Fruit fly (Drosophila melanogaster) whole organism, embryonic: ENCODE data around the gene CG13386.
A peak's percentile ranks its signal among the peaks of the same experiment; 100 is the strongest.

ENCODE experiments used
- Abd-B ChIP-seq: fragments of 200-800 bp; sonication (Bioruptor generic); optimal IDR thresholded peaks from 2 replicates; lab custom pipeline; 2018; ENCODE audit warnings: missing biosample characterization, mild to moderate bottlenecking, missing genetic modification characterization, moderate library complexity
- Blimp-1 ChIP-seq: fragments of 200-800 bp; sonication (Bioruptor generic); optimal IDR thresholded peaks from 3 replicates; lab custom pipeline; 2018; ENCODE audit warnings: missing biosample characterization, missing genetic modification characterization, mild to moderate bottlenecking, moderate library complexity, missing genetic modification reagents
- Bteb2 ChIP-seq: fragments of 200-800 bp; sonication (Bioruptor generic); optimal IDR thresholded peaks from 2 replicates; lab custom pipeline; 2016; ENCODE audit warnings: missing biosample characterization, missing genetic modification characterization
- CG10209 ChIP-seq: fragments of 200-800 bp; sonication (Bioruptor generic); optimal IDR thresholded peaks from 3 replicates; lab custom pipeline; 2017; ENCODE audit warnings: missing biosample characterization, mild to moderate bottlenecking, missing genetic modification characterization, missing genetic modification reagents
- CG11085 ChIP-seq: fragments of 200-800 bp; sonication (Bioruptor generic); IDR thresholded peaks from 2 replicates; pipeline ENCODE4 v1.3.6; 2022; ENCODE audit warnings: missing biosample characterization, missing genetic modification characterization
- CG11456 ChIP-seq: fragments of 200-800 bp; sonication (Bioruptor generic); IDR thresholded peaks from 3 replicates; pipeline ENCODE4 v1.3.6; 2022; ENCODE audit warnings: missing biosample characterization, missing genetic modification characterization
- CG12219 ChIP-seq: fragments of 200-800 bp; sonication (Bioruptor generic); optimal IDR thresholded peaks from 3 replicates; lab custom pipeline; 2018; ENCODE audit warnings: missing biosample characterization, mild to moderate bottlenecking, missing genetic modification characterization
- CG12299 ChIP-seq: fragments of 200-800 bp; sonication (Bioruptor generic); optimal IDR thresholded peaks from 2 replicates; lab custom pipeline; 2018; ENCODE audit warnings: missing biosample characterization, mild to moderate bottlenecking, missing genetic modification characterization
- CG13287 ChIP-seq: fragments of 200-800 bp; sonication (Bioruptor generic); IDR thresholded peaks from 2 replicates; pipeline ENCODE4 v1.3.6; 2022; ENCODE audit warnings: missing biosample characterization, missing genetic modification characterization; ENCODE audit not compliant: partially characterized antibody
- CG14860 ChIP-seq: fragments of 200-800 bp; sonication (Bioruptor generic); IDR thresholded peaks from 3 replicates; pipeline ENCODE4 v1.3.6; 2022; ENCODE audit warnings: missing biosample characterization, missing genetic modification characterization; ENCODE audit not compliant: partially characterized antibody
- CG1529 ChIP-seq: fragments of 200-800 bp; sonication (Bioruptor generic); optimal IDR thresholded peaks from 3 replicates; lab custom pipeline; 2018; ENCODE audit warnings: missing biosample characterization, missing genetic modification characterization
- CG17568 ChIP-seq: fragments of 200-800 bp; sonication (Bioruptor generic); optimal IDR thresholded peaks from 2 replicates; lab custom pipeline; 2018; ENCODE audit warnings: missing biosample characterization, mild to moderate bottlenecking, missing genetic modification characterization, moderate library complexity
- CG2129 ChIP-seq: fragments of 200-800 bp; sonication (Bioruptor generic); IDR thresholded peaks from 2 replicates; pipeline ENCODE4 v1.3.6; 2022; ENCODE audit warnings: missing biosample characterization, missing genetic modification characterization; ENCODE audit not compliant: partially characterized antibody
- CG3163 ChIP-seq: fragments of 200-800 bp; sonication (Bioruptor generic); optimal IDR thresholded peaks from 3 replicates; lab custom pipeline; 2016; ENCODE audit warnings: missing biosample characterization, missing genetic modification characterization
- CG42726 ChIP-seq: fragments of 200-800 bp; sonication (Bioruptor generic); IDR thresholded peaks from 2 replicates; pipeline ENCODE4 v1.3.6; 2022; ENCODE audit warnings: missing biosample characterization, missing genetic modification characterization; ENCODE audit not compliant: partially characterized antibody
- CG4854 ChIP-seq: fragments of 200-800 bp; sonication (Bioruptor generic); optimal IDR thresholded peaks from 2 replicates; lab custom pipeline; 2016; ENCODE audit warnings: missing biosample characterization, missing genetic modification characterization, inconsistent platforms
- CG7357 ChIP-seq: fragments of 200-800 bp; sonication (Bioruptor generic); IDR thresholded peaks from 3 replicates; pipeline ENCODE4 v1.3.6; 2022; ENCODE audit warnings: missing biosample characterization, missing genetic modification characterization
- D ChIP-seq, 2 experiments: fragments of 200-800 bp in 1 of 2; fragments of >200 bp in 1 of 2; sonication (Bioruptor generic) in 1 of 2; optimal IDR thresholded peaks; 2 replicates in 1 of 2; 3 replicates in 1 of 2; lab custom pipeline; 2017; ENCODE audit warnings: mild to moderate bottlenecking in 1 of 2, missing biosample characterization in 1 of 2, missing genetic modification characterization in 1 of 2, missing genetic modification reagents in 1 of 2
- D19B ChIP-seq: fragments of 200-800 bp; sonication (Bioruptor generic); optimal IDR thresholded peaks from 2 replicates; lab custom pipeline; 2017; ENCODE audit warnings: missing biosample characterization, mild to moderate bottlenecking, missing genetic modification characterization
- Dad ChIP-seq: fragments of 200-800 bp; sonication (Bioruptor generic); optimal IDR thresholded peaks from 3 replicates; lab custom pipeline; 2016; ENCODE audit warnings: missing biosample characterization, missing genetic modification characterization
- Dbx ChIP-seq: fragments of 200-800 bp; sonication (Bioruptor generic); IDR thresholded peaks from 3 replicates; pipeline ENCODE4 v1.3.6; 2022; ENCODE audit warnings: missing biosample characterization, missing genetic modification characterization
- Deaf1 ChIP-seq: fragments of 200-800 bp; optimal IDR thresholded peaks from 3 replicates; lab custom pipeline; 2019; ENCODE audit warnings: missing biosample characterization, mild to moderate bottlenecking, missing genetic modification characterization, moderate library complexity
- Dek ChIP-seq: fragments of 200-800 bp; sonication (Bioruptor generic); optimal IDR thresholded peaks from 3 replicates; lab custom pipeline; 2019; ENCODE audit warnings: missing biosample characterization, mild to moderate bottlenecking, missing genetic modification characterization, moderate library complexity
- Dip3 ChIP-seq: fragments of 200-800 bp; sonication (Bioruptor generic); optimal IDR thresholded peaks from 3 replicates; lab custom pipeline; 2016; ENCODE audit warnings: missing biosample characterization, missing genetic modification characterization
- Fer1 ChIP-seq: fragments of 200-800 bp; sonication (Bioruptor generic); optimal IDR thresholded peaks from 2 replicates; lab custom pipeline; 2017; ENCODE audit warnings: missing biosample characterization, mild to moderate bottlenecking, missing genetic modification characterization
- Hr3 ChIP-seq: fragments of 200-800 bp; sonication (Bioruptor generic); optimal IDR thresholded peaks from 3 replicates; lab custom pipeline; 2016; ENCODE audit warnings: missing biosample characterization, missing genetic modification characterization
- Lim3 ChIP-seq: fragments of 200-800 bp; sonication (Bioruptor generic); IDR thresholded peaks from 2 replicates; pipeline ENCODE4 v1.3.6; 2022; ENCODE audit warnings: missing biosample characterization, missing genetic modification characterization
- NC2α ChIP-seq: fragments of 200-800 bp; sonication (Bioruptor generic); optimal IDR thresholded peaks from 2 replicates; lab custom pipeline; 2016; ENCODE audit warnings: missing biosample characterization, missing genetic modification characterization
- Oaz ChIP-seq: fragments of 200-800 bp; sonication (Bioruptor generic); IDR thresholded peaks from 2 replicates; pipeline ENCODE4 v1.3.6; 2022; ENCODE audit warnings: missing biosample characterization, missing genetic modification characterization
- PHDP ChIP-seq: fragments of 200-800 bp; sonication (Bioruptor generic); optimal IDR thresholded peaks from 3 replicates; lab custom pipeline; 2018; ENCODE audit warnings: missing biosample characterization, mild to moderate bottlenecking, missing genetic modification characterization, moderate library complexity
- Trl ChIP-seq, 3 experiments: fragments of >200 bp in 2 of 3; fragments of 200-800 bp in 1 of 3; sonication (Bioruptor generic) in 1 of 3; optimal IDR thresholded peaks; 2 replicates in 1 of 3; 3 replicates in 2 of 3; lab custom pipeline; 2016 to 2017; ENCODE audit warnings: missing biosample characterization in 1 of 3, missing genetic modification characterization in 1 of 3
- btn ChIP-seq: fragments of 200-800 bp; sonication (Bioruptor generic); optimal IDR thresholded peaks from 2 replicates; lab custom pipeline; 2016; ENCODE audit warnings: missing biosample characterization, missing genetic modification characterization
- corto ChIP-seq: fragments of 200-800 bp; sonication (Bioruptor generic); optimal IDR thresholded peaks from 2 replicates; lab custom pipeline; 2016; ENCODE audit warnings: missing biosample characterization, mild to moderate bottlenecking, missing genetic modification characterization, moderate library complexity
- da ChIP-seq: fragments of 200-800 bp; sonication (Bioruptor generic); optimal IDR thresholded peaks from 2 replicates; lab custom pipeline; 2016; ENCODE audit warnings: missing biosample characterization, missing genetic modification characterization
- fd3F ChIP-seq: fragments of 200-800 bp; sonication (Bioruptor generic); optimal IDR thresholded peaks from 2 replicates; lab custom pipeline; 2018; ENCODE audit warnings: missing biosample characterization, mild to moderate bottlenecking, missing genetic modification characterization, moderate library complexity
- gcm2 ChIP-seq: fragments of 200-800 bp; sonication (Bioruptor generic); optimal IDR thresholded peaks from 2 replicates; lab custom pipeline; 2016; ENCODE audit warnings: missing biosample characterization, missing genetic modification characterization
- hb ChIP-seq: fragments of 200-800 bp; sonication (Bioruptor generic); IDR thresholded peaks from 3 replicates; pipeline ENCODE4 v1.3.6; 2022; ENCODE audit warnings: missing biosample characterization, missing genetic modification characterization; ENCODE audit not compliant: partially characterized antibody
- jing ChIP-seq: fragments of 200-800 bp; sonication (Bioruptor generic); optimal IDR thresholded peaks from 2 replicates; lab custom pipeline; 2018; ENCODE audit warnings: missing biosample characterization, mild to moderate bottlenecking, missing genetic modification characterization
- nerfin-1 ChIP-seq: fragments of 200-800 bp; sonication (Bioruptor generic); optimal IDR thresholded peaks from 3 replicates; lab custom pipeline; 2019; ENCODE audit warnings: missing biosample characterization, mild to moderate bottlenecking, missing genetic modification characterization, moderate library complexity
- nmo ChIP-seq: fragments of 200-800 bp; sonication (Bioruptor generic); optimal IDR thresholded peaks from 2 replicates; lab custom pipeline; 2018; ENCODE audit warnings: missing biosample characterization, mild to moderate bottlenecking, missing genetic modification characterization, moderate library complexity
- oc ChIP-seq: fragments of 200-800 bp; sonication (Bioruptor generic); optimal IDR thresholded peaks from 2 replicates; lab custom pipeline; 2018; ENCODE audit warnings: missing biosample characterization, mild to moderate bottlenecking, missing genetic modification characterization, moderate library complexity
- pzg ChIP-seq: fragments of 200-800 bp; sonication (Bioruptor generic); optimal IDR thresholded peaks from 3 replicates; lab custom pipeline; 2018; ENCODE audit warnings: missing biosample characterization, mild to moderate bottlenecking, missing genetic modification characterization, moderate library complexity
- scrt ChIP-seq: fragments of 200-800 bp; sonication (Bioruptor generic); optimal IDR thresholded peaks from 2 replicates; lab custom pipeline; 2018; ENCODE audit warnings: missing biosample characterization, mild to moderate bottlenecking, missing genetic modification characterization, moderate library complexity
- sisA ChIP-seq: fragments of 200-800 bp; sonication (Bioruptor generic); IDR thresholded peaks from 2 replicates; pipeline ENCODE4 v1.3.6; 2022; ENCODE audit warnings: missing biosample characterization, missing genetic modification characterization
- slou ChIP-seq: fragments of 200-800 bp; sonication (Bioruptor generic); optimal IDR thresholded peaks from 3 replicates; lab custom pipeline; 2016; ENCODE audit warnings: missing biosample characterization, missing genetic modification characterization
- sna ChIP-seq: fragments of 200-800 bp; sonication (Bioruptor generic); IDR thresholded peaks from 2 replicates; pipeline ENCODE4 v1.3.6; 2022; ENCODE audit warnings: missing biosample characterization, missing genetic modification characterization; ENCODE audit not compliant: partially characterized antibody
- ssp ChIP-seq: fragments of 200-800 bp; sonication (Bioruptor generic); IDR thresholded peaks from 2 replicates; pipeline ENCODE4 v1.3.6; 2022; ENCODE audit warnings: missing biosample characterization, missing genetic modification characterization
- sug ChIP-seq: fragments of 200-800 bp; optimal IDR thresholded peaks from 2 replicates; lab custom pipeline; 2019; ENCODE audit warnings: missing biosample characterization, mild to moderate bottlenecking, missing genetic modification characterization, moderate library complexity

Gene CG13386

dm6 chr2L:8376717-8377116 lies 22.1 kb upstream of the CG13386 start, which contains the start of the genes CG13390 and CG17294 (continued):
- peak; percentile 99 for TF ChIP-seq Blimp-1 (GFP tag; lab: Kevin White, UChicago)
- TF ChIP-seq CG10209 (GFP tag; lab: Kevin White, UChicago): peak; percentile 99
- peak; percentile 91 for TF ChIP-seq CG13287
- peak; percentile 99 for TF ChIP-seq Hr3 (GFP tag; lab: Kevin White, UChicago)
- peak; percentile 99 for TF ChIP-seq CG12219 (GFP tag; lab: Kevin White, UChicago)
- TF ChIP-seq nerfin-1 (tag; lab: Kevin White, UChicago): peak; percentile 99
- TF ChIP-seq CG11085 (GFP tag; lab: Robert Waterston, UW): peak; percentile 100
- TF ChIP-seq corto (GFP tag; lab: Kevin White, UChicago): peak; percentile 99
- TF ChIP-seq Lim3 (GFP tag; lab: Robert Waterston, UW): peak; percentile 98
- TF ChIP-seq Dad (GFP tag; lab: Kevin White, UChicago): peak; percentile 91
- peak; percentile 100 for TF ChIP-seq CG12299
- peak; percentile 100 for TF ChIP-seq fd3F (GFP tag; lab: Kevin White, UChicago)
- peak; percentile 70 for TF ChIP-seq NC2α (GFP tag; lab: Kevin White, UChicago)
- 0 out of 3 replicates have a peak, but pooled peaks have one; percentile 44 for TF ChIP-seq CG14860 (GFP tag; lab: Robert Waterston, UW)
- TF ChIP-seq jing (GFP tag; lab: Kevin White, UChicago): peak; percentile 99
- peak; percentile 63 for TF ChIP-seq pzg (GFP tag; lab: Kevin White, UChicago)
- TF ChIP-seq D19B (GFP tag; lab: Kevin White, UChicago): peak; percentile 97
- peak; percentile 95 for TF ChIP-seq Dip3 (GFP tag; lab: Kevin White, UChicago)
- TF ChIP-seq btn: peak; percentile 8
- peak; percentile 98 for TF ChIP-seq scrt (GFP tag; lab: Kevin White, UChicago)
- TF ChIP-seq D (optimal IDR thresholded peaks at IDR 0.05; lab: Kevin White, UChicago): no peak
- TF ChIP-seq D (GFP tag; optimal IDR thresholded peaks at IDR 0.05; lab: Kevin White, UChicago): peak; percentile 99
- peak; percentile 92 for TF ChIP-seq da (GFP tag; lab: Kevin White, UChicago)
- TF ChIP-seq sug (tag; lab: Kevin White, UChicago): peak; percentile 99
- peak; percentile 99 for TF ChIP-seq CG11456
- TF ChIP-seq Dbx (GFP tag; lab: Robert Waterston, UW): peak; percentile 100
- TF ChIP-seq Trl (optimal IDR thresholded peaks at IDR 0.05; lab: Kevin White, UChicago): no peak
- peak; percentile 92 for TF ChIP-seq Trl (GFP tag; optimal IDR thresholded peaks at IDR 0.05; lab: Kevin White, UChicago)
- TF ChIP-seq Bteb2 (GFP tag; lab: Kevin White, UChicago): peak; percentile 98
- TF ChIP-seq PHDP (tag; lab: Kevin White, UChicago): peak; percentile 100
- peak; percentile 100 for TF ChIP-seq Abd-B (GFP tag; lab: Kevin White, UChicago)
- peak; percentile 63 for TF ChIP-seq CG42726 (GFP tag; lab: Robert Waterston, UW)
- TF ChIP-seq Dek (tag; lab: Kevin White, UChicago): peak; percentile 100
- peak; percentile 71 for TF ChIP-seq CG3163 (GFP tag; lab: Kevin White, UChicago)
- TF ChIP-seq CG17568: peak; percentile 99
- TF ChIP-seq oc (tag; lab: Kevin White, UChicago): peak; percentile 100
- peak; percentile 37; the same call in 1 of the 3 replicates for TF ChIP-seq hb (GFP tag; lab: Robert Waterston, UW)
- TF ChIP-seq Oaz (GFP tag; lab: Robert Waterston, UW): peak; percentile 99
- TF ChIP-seq sna (GFP tag; lab: Robert Waterston, UW): peak; percentile 83
- peak; percentile 100 for TF ChIP-seq nmo
- peak; percentile 96 for TF ChIP-seq ssp (GFP tag; lab: Robert Waterston, UW)
- TF ChIP-seq CG4854 (GFP tag; lab: Kevin White, UChicago): peak; percentile 97
- peak; percentile 100 for TF ChIP-seq Fer1 (GFP tag; lab: Kevin White, UChicago)
- TF ChIP-seq sisA (GFP tag; lab: Robert Waterston, UW): peak; percentile 100
- TF ChIP-seq CG2129 (GFP tag; lab: Robert Waterston, UW): peak; percentile 51; the same call in 1 of the 2 replicates
- peak; percentile 99 for TF ChIP-seq CG1529 (GFP tag; lab: Kevin White, UChicago)
- TF ChIP-seq CG7357 (GFP tag; lab: Robert Waterston, UW): peak; percentile 98
- peak; percentile 92 for TF ChIP-seq Deaf1 (tag; lab: Kevin White, UChicago)
- TF ChIP-seq gcm2: peak; percentile 92
- TF ChIP-seq slou (GFP tag; lab: Kevin White, UChicago): peak; percentile 99
